Worm (Caenorhabditis elegans): ENCODE data around the gene F46C8.1.
A peak's percentile ranks its signal among the peaks of the same experiment; 100 is the strongest.

Gene F46C8.1

ce11 chrX:7537742-7538268, 10.5 kb upstream of the F46C8.1 start, which contains the start of gene dpy-7:
TSS of gene dpy-7 (minus strand) at chrX:7537792.
- no peak for TF ChIP-seq daf-12 (tag; optimal IDR thresholded peaks at IDR 0.05)
- TF ChIP-seq nhr-23 (tag; optimal IDR thresholded peaks at IDR 0.05), result peak; percentile 98
- TF ChIP-seq nhr-43 (tag; optimal IDR thresholded peaks at IDR 0.05; ENCODE audit: poor library complexity, severe bottlenecking), result peak; percentile 26
- TF ChIP-seq nhr-25 (tag; optimal IDR thresholded peaks at IDR 0.05), result no peak

DNA sequence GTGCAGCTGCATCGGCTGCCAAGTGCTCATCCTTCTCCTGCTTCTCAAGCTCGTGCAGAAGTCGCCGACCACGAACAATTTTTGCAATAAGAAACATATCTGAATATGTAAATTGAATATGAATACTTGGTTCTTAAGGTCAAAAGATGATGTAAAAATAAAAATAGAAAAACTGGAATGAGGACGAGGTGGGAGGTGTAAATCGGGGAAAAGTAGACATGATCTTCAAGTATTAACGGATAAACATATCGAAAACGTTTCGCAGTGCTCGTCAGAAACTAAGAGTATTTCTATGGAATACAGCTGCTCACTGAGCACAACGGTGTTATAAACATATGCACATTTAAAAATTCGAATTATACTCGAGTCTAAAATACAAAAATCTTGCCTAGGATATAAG, 8.2 kb upstream of the F46C8.1 start, which contains the start of gene glb-16:
Gene glb-16, minus strand, starts transcription at position 101 of the 400 bp plus-strand sequence.
- no peak for TF ChIP-seq hmg-11 (tag; optimal IDR thresholded peaks at IDR 0.05)
- no peak for TF ChIP-seq snpc-4 (tag; optimal IDR thresholded peaks at IDR 0.05)
- TF ChIP-seq ceh-82 (tag; optimal IDR thresholded peaks at IDR 0.05), result no peak
- TF ChIP-seq nhr-43 (tag; optimal IDR thresholded peaks at IDR 0.05; ENCODE audit: poor library complexity, severe bottlenecking), result no peak
- TF ChIP-seq sea-2 (GFP tag; optimal IDR thresholded peaks at IDR 0.05), result no peak
- TF ChIP-seq nhr-11 (tag; optimal IDR thresholded peaks at IDR 0.05), result no peak
- no peak for TF ChIP-seq ZK546.5 (tag; optimal IDR thresholded peaks at IDR 0.05)

DNA sequence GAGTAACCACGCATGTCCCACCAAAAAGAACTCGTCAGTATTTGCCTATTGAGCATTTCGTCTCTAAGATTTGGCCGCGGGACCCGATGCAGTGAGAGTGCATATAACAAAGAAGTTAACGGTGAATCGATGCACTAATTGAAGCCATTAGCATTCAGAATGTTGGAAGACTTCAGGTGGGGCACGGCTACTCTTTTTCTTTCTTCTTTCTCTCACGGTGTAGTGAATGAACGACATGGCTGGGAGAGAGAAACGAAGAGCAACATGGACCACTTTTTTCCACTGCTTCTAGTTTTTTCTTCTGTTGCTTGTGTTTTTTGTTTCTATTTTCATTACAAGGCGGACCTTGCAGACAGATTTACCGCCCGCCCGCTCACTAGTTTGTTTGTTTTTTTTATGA, 7.2 kb upstream of the F46C8.1 start:
- TF ChIP-seq nhr-76 (tag; optimal IDR thresholded peaks at IDR 0.05) (no peak), zag-1 (tag; optimal IDR thresholded peaks at IDR 0.05) (no peak), nhr-12 (tag; optimal IDR thresholded peaks at IDR 0.05) (no peak), hmg-11 (tag; optimal IDR thresholded peaks at IDR 0.05) (no peak), nhr-28 (tag; optimal IDR thresholded peaks at IDR 0.05) (no peak), nhr-11 (tag; optimal IDR thresholded peaks at IDR 0.05) (no peak), fos-1 (tag; optimal IDR thresholded peaks at IDR 0.05) (no peak), eor-1 (tag; optimal IDR thresholded peaks at IDR 0.05) (no peak), nhr-67 (tag; optimal IDR thresholded peaks at IDR 0.05) (no peak), lin-15B (tag; optimal IDR thresholded peaks at IDR 0.05) (no peak), mml-1 (tag; optimal IDR thresholded peaks at IDR 0.05) (no peak), unc-39 (tag; optimal IDR thresholded peaks at IDR 0.05) (no peak), snpc-4 (tag; optimal IDR thresholded peaks at IDR 0.05) (no peak)

DNA sequence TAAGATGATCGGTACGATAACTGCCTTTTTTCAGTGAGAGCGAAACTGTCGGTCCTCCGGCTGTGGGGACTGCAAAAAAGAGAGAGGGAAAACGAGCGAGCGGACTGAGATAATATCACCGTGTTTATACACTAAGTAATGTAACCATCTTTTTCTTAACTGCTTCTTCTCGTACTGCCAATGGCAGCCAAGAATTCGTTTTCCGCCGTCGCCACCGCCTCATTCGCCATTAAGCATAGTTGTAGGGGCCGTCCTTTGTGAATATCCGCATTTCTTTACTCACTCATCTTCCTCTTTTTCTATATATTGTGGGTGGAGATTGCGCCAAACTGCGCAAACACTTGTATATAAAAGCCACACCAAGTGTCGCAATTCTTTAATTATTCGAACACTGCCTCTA, 1.7 kb upstream of the F46C8.1 start, which contains the start of gene col-174:
Gene col-174, plus strand, starts transcription at position 301 of the 400 bp plus-strand sequence.
- TF ChIP-seq nhr-23 (tag; optimal IDR thresholded peaks at IDR 0.05) (no peak), unc-62 (GFP tag; optimal IDR thresholded peaks at IDR 0.05) (no peak), nhr-67 (tag; optimal IDR thresholded peaks at IDR 0.05) (no peak), mdl-1 (tag; optimal IDR thresholded peaks at IDR 0.05) (no peak), eor-1 (tag; optimal IDR thresholded peaks at IDR 0.05) (no peak), elt-3 (tag; optimal IDR thresholded peaks at IDR 0.05) (no peak), snpc-4 (tag; optimal IDR thresholded peaks at IDR 0.05) (no peak), fos-1 (tag; optimal IDR thresholded peaks at IDR 0.05) (no peak), nhr-77 (tag; optimal IDR thresholded peaks at IDR 0.05) (no peak), pqm-1 (tag; optimal IDR thresholded peaks at IDR 0.05) (no peak), nhr-11 (tag; optimal IDR thresholded peaks at IDR 0.05) (no peak), nhr-12 (tag; optimal IDR thresholded peaks at IDR 0.05) (no peak), ceh-82 (tag; optimal IDR thresholded peaks at IDR 0.05) (no peak), nhr-237 (tag; optimal IDR thresholded peaks at IDR 0.05) (no peak), ZK546.5 (tag; optimal IDR thresholded peaks at IDR 0.05) (no peak), skn-1 (tag; optimal IDR thresholded peaks at IDR 0.05) (no peak), hmg-11 (tag; optimal IDR thresholded peaks at IDR 0.05) (no peak), ceh-9 (tag; optimal IDR thresholded peaks at IDR 0.05) (no peak), lin-39 (tag; optimal IDR thresholded peaks at IDR 0.05) (no peak), egl-5 (tag; optimal IDR thresholded peaks at IDR 0.05) (no peak)

- TF ChIP-seq fkh-10 (GFP tag; optimal IDR thresholded peaks at IDR 0.05) (no peak), daf-12 (tag; optimal IDR thresholded peaks at IDR 0.05) (no peak), fos-1 (tag; optimal IDR thresholded peaks at IDR 0.05) (no peak), skn-1 (tag; optimal IDR thresholded peaks at IDR 0.05) (no peak), ztf-11 (tag; optimal IDR thresholded peaks at IDR 0.05) (no peak), nhr-25 (tag; optimal IDR thresholded peaks at IDR 0.05) (no peak), aly-2 (tag; optimal IDR thresholded peaks at IDR 0.05) (no peak), nhr-11 (tag; optimal IDR thresholded peaks at IDR 0.05) (no peak), R02D3.7 (tag; optimal IDR thresholded peaks at IDR 0.05) (no peak), elt-3 (tag; optimal IDR thresholded peaks at IDR 0.05) (no peak), ceh-82 (tag; optimal IDR thresholded peaks at IDR 0.05) (no peak), ceh-16 (tag; optimal IDR thresholded peaks at IDR 0.05) (no peak), mml-1 (tag; optimal IDR thresholded peaks at IDR 0.05) (no peak), snpc-4 (tag; optimal IDR thresholded peaks at IDR 0.05) (no peak), mdl-1 (tag; optimal IDR thresholded peaks at IDR 0.05) (no peak), fkh-2 (tag; optimal IDR thresholded peaks at IDR 0.05) (no peak), nhr-28 (tag; optimal IDR thresholded peaks at IDR 0.05) (no peak), lin-15B (tag; optimal IDR thresholded peaks at IDR 0.05) (no peak), jun-1 (tag; optimal IDR thresholded peaks at IDR 0.05) (no peak)
These were observed 562 bp upstream of the F46C8.1 start for ce11 chrX:7547696-7548095.
